Worm (Caenorhabditis elegans) whole organism, late embryonic: ENCODE measurements around the gene ZK1307.9.

Source experiments
- F13H6.1 ChIP-seq: sonication (generic microtip); optimal IDR thresholded peaks from 2 replicates; lab custom pipeline; 2016; ENCODE audit warnings: missing genetic modification characterization, missing compliant biosample characterization
- K02D7.2 ChIP-seq: sonication (generic microtip); optimal IDR thresholded peaks from 2 replicates; lab custom pipeline; 2017; ENCODE audit warnings: mild to moderate bottlenecking, missing genetic modification characterization, missing compliant biosample characterization
- T23F11.4 ChIP-seq: fragments of 200-800 bp; sonication (Bioruptor generic); optimal IDR thresholded peaks from 2 replicates; lab custom pipeline; 2018; ENCODE audit warnings: mild to moderate bottlenecking, missing genetic modification characterization, missing compliant biosample characterization
- Y22D7AL.16 ChIP-seq: sonication (generic microtip); optimal IDR thresholded peaks from 2 replicates; lab custom pipeline; 2016; ENCODE audit warnings: missing genetic modification characterization, missing compliant biosample characterization
- ahr-1 ChIP-seq: sonication (generic microtip); optimal IDR thresholded peaks from 2 replicates; lab custom pipeline; 2016; ENCODE audit warnings: missing genetic modification characterization, missing compliant biosample characterization
- ceh-18 ChIP-seq: sonication (generic microtip); optimal IDR thresholded peaks from 2 replicates; lab custom pipeline; 2016; ENCODE audit warnings: missing genetic modification characterization, missing compliant biosample characterization
- ceh-19 ChIP-seq: fragments of 200-800 bp; sonication (Bioruptor generic); optimal IDR thresholded peaks from 2 replicates; lab custom pipeline; 2018; ENCODE audit warnings: mild to moderate bottlenecking, missing genetic modification characterization, missing compliant biosample characterization
- ceh-31 ChIP-seq: sonication (generic microtip); optimal IDR thresholded peaks from 2 replicates; lab custom pipeline; 2016; ENCODE audit warnings: missing genetic modification characterization, missing compliant biosample characterization
- ceh-34 ChIP-seq: sonication (generic microtip); optimal IDR thresholded peaks from 2 replicates; lab custom pipeline; 2016; ENCODE audit warnings: mild to moderate bottlenecking, missing genetic modification characterization, missing compliant biosample characterization
- ceh-48 ChIP-seq: sonication (generic microtip); optimal IDR thresholded peaks from 2 replicates; lab custom pipeline; 2016; ENCODE audit warnings: missing genetic modification characterization, inconsistent platforms, missing compliant biosample characterization
- ceh-9 ChIP-seq: sonication (generic microtip); optimal IDR thresholded peaks from 2 replicates; lab custom pipeline; 2016; ENCODE audit warnings: mild to moderate bottlenecking, missing genetic modification characterization, inconsistent platforms, missing compliant biosample characterization
- dve-1 ChIP-seq: sonication (generic microtip); optimal IDR thresholded peaks from 2 replicates; lab custom pipeline; 2017; ENCODE audit warnings: antibody characterized with exemption, mild to moderate bottlenecking, missing genetic modification characterization, missing compliant biosample characterization
- elt-2 ChIP-seq: sonication (generic microtip); optimal IDR thresholded peaks from 2 replicates; lab custom pipeline; 2016; ENCODE audit warnings: missing genetic modification reagents, missing genetic modification characterization, missing compliant biosample characterization
- ets-4 ChIP-seq: sonication (generic microtip); optimal IDR thresholded peaks from 2 replicates; lab custom pipeline; 2016; ENCODE audit warnings: missing genetic modification characterization, missing compliant biosample characterization
- eyg-1 ChIP-seq: sonication (generic microtip); optimal IDR thresholded peaks from 2 replicates; lab custom pipeline; 2016; ENCODE audit warnings: missing genotype, missing genetic modification characterization, missing compliant biosample characterization
- fax-1 ChIP-seq: sonication (generic microtip); optimal IDR thresholded peaks from 2 replicates; lab custom pipeline; 2016; ENCODE audit warnings: missing genotype, missing genetic modification characterization, missing compliant biosample characterization
- fkh-10 ChIP-seq: fragments of 150-350 bp; optimal IDR thresholded peaks from 2 replicates; lab custom pipeline; 2014; ENCODE audit warnings: missing biosample characterization, missing genetic modification reagents, missing genetic modification characterization
- fkh-6 ChIP-seq: sonication (generic microtip); optimal IDR thresholded peaks from 2 replicates; lab custom pipeline; 2016; ENCODE audit warnings: missing genetic modification characterization, missing compliant biosample characterization
- gmeb-2 ChIP-seq: sonication (generic microtip); optimal IDR thresholded peaks from 2 replicates; lab custom pipeline; 2016; ENCODE audit warnings: missing genetic modification characterization, inconsistent platforms, missing compliant biosample characterization
- hlh-13 ChIP-seq: fragments of 200-800 bp; sonication (Bioruptor generic); optimal IDR thresholded peaks from 2 replicates; lab custom pipeline; 2018; ENCODE audit warnings: mild to moderate bottlenecking, missing genetic modification characterization, missing compliant biosample characterization
- hlh-15 ChIP-seq: sonication (generic microtip); optimal IDR thresholded peaks from 2 replicates; lab custom pipeline; 2016; ENCODE audit warnings: missing genetic modification characterization, missing compliant biosample characterization
- hlh-30 ChIP-seq: sonication (generic microtip); optimal IDR thresholded peaks from 2 replicates; lab custom pipeline; 2017; ENCODE audit warnings: antibody characterized with exemption, missing genetic modification characterization, missing compliant biosample characterization; ENCODE audit not compliant: insufficient read depth
- hlh-6 ChIP-seq: sonication (generic microtip); optimal IDR thresholded peaks from 2 replicates; lab custom pipeline; 2016; ENCODE audit warnings: missing genotype, missing genetic modification characterization, missing compliant biosample characterization
- lin-11 ChIP-seq: fragments of 200-800 bp; sonication (Bioruptor generic); optimal IDR thresholded peaks from 2 replicates; lab custom pipeline; 2018; ENCODE audit warnings: mild to moderate bottlenecking, missing genetic modification characterization, missing compliant biosample characterization
- madf-2 ChIP-seq: sonication (generic microtip); optimal IDR thresholded peaks from 2 replicates; lab custom pipeline; 2017; ENCODE audit warnings: missing genetic modification characterization, missing compliant biosample characterization
- nfya-1 ChIP-seq: sonication (generic microtip); optimal IDR thresholded peaks from 2 replicates; lab custom pipeline; 2017; ENCODE audit warnings: missing genetic modification characterization, mild to moderate bottlenecking, missing compliant biosample characterization, antibody characterized with exemption, moderate library complexity
- nhr-232 ChIP-seq: sonication (generic microtip); optimal IDR thresholded peaks from 2 replicates; lab custom pipeline; 2016; ENCODE audit warnings: missing genetic modification characterization, missing compliant biosample characterization
- npax-4 ChIP-seq: sonication (generic microtip); optimal IDR thresholded peaks from 2 replicates; lab custom pipeline; 2016; ENCODE audit warnings: missing genetic modification characterization, missing compliant biosample characterization
- pat-9 ChIP-seq: fragments of 200-800 bp; sonication (Bioruptor generic); optimal IDR thresholded peaks from 2 replicates; lab custom pipeline; 2018; ENCODE audit warnings: mild to moderate bottlenecking, missing genetic modification characterization, moderate library complexity, missing compliant biosample characterization
- pax-1 ChIP-seq: fragments of 150-350 bp; optimal IDR thresholded peaks from 2 replicates; lab custom pipeline; 2014; ENCODE audit warnings: missing biosample characterization, missing genetic modification characterization
- pqm-1 ChIP-seq: sonication (generic microtip); optimal IDR thresholded peaks from 2 replicates; lab custom pipeline; 2016; ENCODE audit warnings: missing genetic modification characterization, missing compliant biosample characterization
- pros-1 ChIP-seq: fragments of 150-350 bp; optimal IDR thresholded peaks from 2 replicates; lab custom pipeline; 2014; ENCODE audit warnings: missing biosample characterization, missing genetic modification reagents, missing genetic modification characterization
- ref-2 ChIP-seq: sonication (generic microtip); optimal IDR thresholded peaks from 2 replicates; lab custom pipeline; 2016; ENCODE audit warnings: missing genetic modification characterization, missing compliant biosample characterization
- rnt-1 ChIP-seq: sonication (generic microtip); optimal IDR thresholded peaks from 2 replicates; lab custom pipeline; 2016; ENCODE audit warnings: missing genetic modification characterization, missing compliant biosample characterization
- syd-9 ChIP-seq: sonication (generic microtip); optimal IDR thresholded peaks from 2 replicates; lab custom pipeline; 2016; ENCODE audit warnings: mild to moderate bottlenecking, missing genetic modification characterization, moderate library complexity, missing compliant biosample characterization
- tbx-2 ChIP-seq: sonication (generic microtip); optimal IDR thresholded peaks from 2 replicates; lab custom pipeline; 2016; ENCODE audit warnings: missing genetic modification characterization, missing compliant biosample characterization
- tbx-7 ChIP-seq: sonication (generic microtip); optimal IDR thresholded peaks from 2 replicates; lab custom pipeline; 2016; ENCODE audit warnings: missing genotype, missing genetic modification characterization, missing compliant biosample characterization
- unc-42 ChIP-seq: sonication (generic microtip); optimal IDR thresholded peaks from 2 replicates; lab custom pipeline; 2016; ENCODE audit warnings: missing genotype, missing genetic modification characterization, missing compliant biosample characterization
- unc-55 ChIP-seq: sonication (generic microtip); optimal IDR thresholded peaks from 2 replicates; lab custom pipeline; 2017; ENCODE audit warnings: missing biosample characterization, missing genetic modification reagents, missing genetic modification characterization
- unc-86 ChIP-seq: sonication (generic microtip); optimal IDR thresholded peaks from 2 replicates; lab custom pipeline; 2016; ENCODE audit warnings: missing genetic modification characterization, missing compliant biosample characterization
- zip-5 ChIP-seq: sonication (generic microtip); optimal IDR thresholded peaks from 2 replicates; lab custom pipeline; 2016; ENCODE audit warnings: missing genetic modification characterization, missing compliant biosample characterization

The ZK1307.9 gene

ce11 chrII:9603419-9603818, 45.9 kb upstream of the ZK1307.9 start:
- TF ChIP-seq Y22D7AL.16 (tag; lab: Kevin White, UChicago) (no peak), K02D7.2 (tag; lab: Kevin White, UChicago) (no peak), pqm-1 (tag; lab: Kevin White, UChicago) (peak; percentile 8), ref-2 (peak; percentile 10), gmeb-2 (tag; lab: Kevin White, UChicago) (no peak), pax-1 (tag; lab: Kevin White, UChicago) (peak; percentile 32), ceh-34 (tag; lab: Kevin White, UChicago) (peak; percentile 2), F13H6.1 (peak; percentile 62), hlh-6 (tag; lab: Kevin White, UChicago) (no peak), hlh-30 (tag; lab: Kevin White, UChicago) (peak; percentile 96), tbx-2 (tag; lab: Kevin White, UChicago) (peak; percentile 55), lin-11 (tag; lab: Kevin White, UChicago) (no peak), ceh-31 (tag; lab: Kevin White, UChicago) (peak; percentile 41), ahr-1 (tag; lab: Kevin White, UChicago) (no peak), ceh-9 (tag; lab: Kevin White, UChicago) (no peak), ceh-18 (tag; lab: Kevin White, UChicago) (peak; percentile 84), fkh-10 (GFP tag; lab: Kevin White, UChicago) (no peak), unc-86 (tag; lab: Kevin White, UChicago) (no peak), nhr-232 (no peak), fkh-6 (no peak), dve-1 (tag; lab: Kevin White, UChicago) (peak; percentile 52), npax-4 (tag; lab: Kevin White, UChicago) (no peak), T23F11.4 (GFP tag; lab: Kevin White, UChicago) (no peak), rnt-1 (tag; lab: Kevin White, UChicago) (peak; percentile 42), pros-1 (tag; lab: Kevin White, UChicago) (peak; percentile 41), hlh-15 (tag; lab: Kevin White, UChicago) (no peak), nfya-1 (tag; lab: Kevin White, UChicago) (peak; percentile 76), unc-42 (tag; lab: Kevin White, UChicago) (peak; percentile 33), unc-55 (peak; percentile 85), elt-2 (tag; lab: Kevin White, UChicago) (peak; percentile 59)

DNA sequence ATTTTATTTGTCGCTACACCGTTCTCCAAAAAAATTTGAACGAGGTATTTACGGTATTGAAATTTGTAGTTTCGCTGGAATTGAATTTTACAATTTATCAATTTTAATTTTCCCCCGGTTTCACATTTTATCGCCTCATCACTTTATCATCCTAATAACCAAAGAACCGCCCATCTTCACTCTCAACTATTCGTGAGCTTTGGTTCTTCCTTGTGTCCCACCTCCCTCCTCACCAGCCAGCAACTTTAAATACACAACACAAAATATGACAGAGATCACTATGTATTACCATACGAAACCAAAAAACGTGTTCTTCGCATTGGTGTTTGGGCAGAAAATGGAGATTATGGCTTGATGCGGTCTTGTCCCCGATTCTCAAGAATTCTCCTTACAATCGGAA, 45.2 kb upstream of the ZK1307.9 start:
- TF ChIP-seq lin-11 (tag; lab: Kevin White, UChicago), result no peak
- TF ChIP-seq elt-2 (tag; lab: Kevin White, UChicago), result no peak
- TF ChIP-seq zip-5 (tag; lab: Kevin White, UChicago), result no peak
- TF ChIP-seq madf-2 (tag; lab: Kevin White, UChicago), result no peak
- no peak for TF ChIP-seq tbx-7 (tag; lab: Kevin White, UChicago)
- no peak for TF ChIP-seq eyg-1 (tag; lab: Kevin White, UChicago)
- no peak for TF ChIP-seq fax-1 (tag; lab: Kevin White, UChicago)
- no peak for TF ChIP-seq pat-9
- TF ChIP-seq ceh-19 (GFP tag; lab: Kevin White, UChicago), result no peak
- no peak for TF ChIP-seq syd-9
- TF ChIP-seq fkh-10 (GFP tag; lab: Kevin White, UChicago), result no peak
- no peak for TF ChIP-seq Y22D7AL.16 (tag; lab: Kevin White, UChicago)
- no peak for TF ChIP-seq ets-4 (tag; lab: Kevin White, UChicago)
- no peak for TF ChIP-seq K02D7.2 (tag; lab: Kevin White, UChicago)
- no peak for TF ChIP-seq hlh-13
- TF ChIP-seq ceh-48, result no peak
